Fruit fly (Drosophila melanogaster): Measurements from ENCODE around the gene Hsp110.

The Hsp110 gene

dm6 chr3L:13993742-13994719, 42.8 kb upstream of the Hsp110 start, which contains the start of gene CtsK1:
CtsK1 (plus strand) TSS chr3L:13994231.
- peak; percentile 66 for TF ChIP-seq rgr (GFP tag; optimal IDR thresholded peaks at IDR 0.05)
- TF ChIP-seq woc (GFP tag; optimal IDR thresholded peaks at IDR 0.05), result peak; percentile 27
- TF ChIP-seq Jra (GFP tag; optimal IDR thresholded peaks at IDR 0.05), result no peak
- peak in 1 of 2 experiments; percentile 73 for TF ChIP-seq foxo (GFP tag; optimal IDR thresholded peaks at IDR 0.05)
- no peak for TF ChIP-seq Dif (GFP tag; optimal IDR thresholded peaks at IDR 0.05; ENCODE audit: partially characterized antibody)
- TF ChIP-seq CG9705 (GFP tag; optimal IDR thresholded peaks at IDR 0.05), result no peak
- TF ChIP-seq Sp1 (GFP tag; optimal IDR thresholded peaks at IDR 0.05), result peak; percentile 53
- TF ChIP-seq psq (GFP tag; optimal IDR thresholded peaks at IDR 0.05), result peak; percentile 61
- TF ChIP-seq Vsx2 (GFP tag; optimal IDR thresholded peaks at IDR 0.05; ENCODE audit: partially characterized antibody), result no peak
- TF ChIP-seq usp (GFP tag; optimal IDR thresholded peaks at IDR 0.05), result no peak
- TF ChIP-seq lola (GFP tag; optimal IDR thresholded peaks at IDR 0.05), result no peak
- TF ChIP-seq CG32264 (GFP tag; optimal IDR thresholded peaks at IDR 0.05), result peak; percentile 14
- peak; percentile 68 for TF ChIP-seq fru (GFP tag; optimal IDR thresholded peaks at IDR 0.05)
- TF ChIP-seq Rel (GFP tag; optimal IDR thresholded peaks at IDR 0.05), result no peak
- TF ChIP-seq Rel (tag; optimal IDR thresholded peaks at IDR 0.05), result no peak
- no peak for TF ChIP-seq dl (GFP tag; optimal IDR thresholded peaks at IDR 0.05; ENCODE audit: insufficient read depth in 1 of 2, partially characterized antibody in 2 of 2)
- peak; percentile 70 for TF ChIP-seq OdsH (GFP tag; optimal IDR thresholded peaks at IDR 0.05)
- no peak for TF ChIP-seq sv (GFP tag; optimal IDR thresholded peaks at IDR 0.05)
- no peak for TF ChIP-seq Hr83 (GFP tag; optimal IDR thresholded peaks at IDR 0.05; ENCODE audit: poor library complexity, severe bottlenecking)
- TF ChIP-seq CrebA (GFP tag; optimal IDR thresholded peaks at IDR 0.05; ENCODE audit: borderline replicate concordance), result no peak
- TF ChIP-seq Hnf4 (GFP tag; optimal IDR thresholded peaks at IDR 0.05), result peak; percentile 32
- no peak for TF ChIP-seq dmrt93B (GFP tag; optimal IDR thresholded peaks at IDR 0.05)
- TF ChIP-seq ey (GFP tag; optimal IDR thresholded peaks at IDR 0.05), result peak; percentile 68
- TF ChIP-seq Dfd (GFP tag; optimal IDR thresholded peaks at IDR 0.05), result no peak
- TF ChIP-seq tai (GFP tag; optimal IDR thresholded peaks at IDR 0.05), result no peak
- no peak for TF ChIP-seq N (GFP tag; optimal IDR thresholded peaks at IDR 0.05)
- TF ChIP-seq sage (GFP tag; optimal IDR thresholded peaks at IDR 0.05), result no peak
- peak; percentile 14 for TF ChIP-seq br (GFP tag; optimal IDR thresholded peaks at IDR 0.05)
- no peak for TF ChIP-seq GATAd (GFP tag; optimal IDR thresholded peaks at IDR 0.05)
- no peak for TF ChIP-seq Myc (optimal IDR thresholded peaks at IDR 0.05)
- no peak for TF ChIP-seq Mio (GFP tag; optimal IDR thresholded peaks at IDR 0.05)
- TF ChIP-seq brk (GFP tag; optimal IDR thresholded peaks at IDR 0.05), result no peak
- no peak for TF ChIP-seq Hr78 (GFP tag; optimal IDR thresholded peaks at IDR 0.05)
- TF ChIP-seq HLH106 (tag; optimal IDR thresholded peaks at IDR 0.05), result peak; percentile 68
- TF ChIP-seq Abd-B (GFP tag; optimal IDR thresholded peaks at IDR 0.05), result no peak
- peak; percentile 64 for TF ChIP-seq h (GFP tag; optimal IDR thresholded peaks at IDR 0.05)
- TF ChIP-seq jim (GFP tag; optimal IDR thresholded peaks at IDR 0.05), result no peak

- no peak for TF ChIP-seq sv (GFP tag; optimal IDR thresholded peaks at IDR 0.05)
- no peak for TF ChIP-seq OdsH (GFP tag; optimal IDR thresholded peaks at IDR 0.05)
- TF ChIP-seq fru (GFP tag; optimal IDR thresholded peaks at IDR 0.05), result no peak
- TF ChIP-seq Dif (GFP tag; optimal IDR thresholded peaks at IDR 0.05; ENCODE audit: partially characterized antibody), result no peak
- TF ChIP-seq brk (GFP tag; optimal IDR thresholded peaks at IDR 0.05), result no peak
- no peak for TF ChIP-seq dsf (GFP tag; optimal IDR thresholded peaks at IDR 0.05; ENCODE audit: borderline replicate concordance)
- no peak for TF ChIP-seq GATAd (GFP tag; optimal IDR thresholded peaks at IDR 0.05)
- no peak for TF ChIP-seq Hr83 (GFP tag; optimal IDR thresholded peaks at IDR 0.05; ENCODE audit: poor library complexity, severe bottlenecking)
- TF ChIP-seq pan (optimal IDR thresholded peaks at IDR 0.05), result no peak
- TF ChIP-seq usp (GFP tag; optimal IDR thresholded peaks at IDR 0.05), result no peak
- TF ChIP-seq dl (GFP tag; optimal IDR thresholded peaks at IDR 0.05; ENCODE audit: insufficient read depth in 1 of 2, partially characterized antibody in 2 of 2), result no peak
- TF ChIP-seq dmrt93B (GFP tag; optimal IDR thresholded peaks at IDR 0.05), result no peak
- no peak for TF ChIP-seq ey (GFP tag; optimal IDR thresholded peaks at IDR 0.05)
- TF ChIP-seq Myc (optimal IDR thresholded peaks at IDR 0.05), result no peak
- no peak for TF ChIP-seq Jra (GFP tag; optimal IDR thresholded peaks at IDR 0.05)
These were observed 40.4 kb upstream of the Hsp110 start for dm6 chr3L:13996437-13996836.

All from whole organism, wandering third instar larva.